Worm (Caenorhabditis elegans): Measurements from ENCODE around the gene rde-1.
A peak's percentile ranks its signal among the peaks of the same experiment; 100 is the strongest.

The rde-1 gene

DNA sequence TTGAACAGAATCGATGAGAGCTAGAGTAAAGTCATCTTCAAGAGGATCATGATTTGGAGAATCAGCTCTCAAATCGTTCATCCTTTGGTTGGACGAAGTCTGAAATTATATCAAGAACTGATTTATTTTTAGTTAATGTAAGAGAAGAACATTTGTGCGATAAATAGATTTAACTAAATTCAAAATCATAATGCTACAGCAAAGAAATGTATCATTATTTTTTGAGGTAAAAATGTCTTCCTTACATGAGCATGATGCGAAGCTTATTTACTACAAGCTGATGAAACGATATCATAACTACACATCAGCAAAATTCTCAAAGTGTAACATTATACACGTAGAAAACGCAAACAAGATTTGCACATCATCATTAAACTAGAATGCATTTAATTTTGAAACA lies 29.0 kb downstream of the rde-1 start, which contains the start of gene madf-4:
Gene madf-4, minus strand, starts transcription at position 101 of the 400 bp plus-strand sequence.
- no peak for TF ChIP-seq hlh-6 (tag; optimal IDR thresholded peaks at IDR 0.05)
- TF ChIP-seq sox-2 (GFP tag; IDR thresholded peaks at IDR 0.05) = no peak
- TF ChIP-seq lim-6 (tag; optimal IDR thresholded peaks at IDR 0.05) = no peak
- no peak for TF ChIP-seq pqm-1 (tag; optimal IDR thresholded peaks at IDR 0.05)
- TF ChIP-seq zip-5 (tag; optimal IDR thresholded peaks at IDR 0.05) = no peak
- TF ChIP-seq ceh-30 (tag; optimal IDR thresholded peaks at IDR 0.05) = no peak
- no peak for TF ChIP-seq pat-9 (tag; optimal IDR thresholded peaks at IDR 0.05)
- no peak for TF ChIP-seq ceh-9 (tag; optimal IDR thresholded peaks at IDR 0.05)
- no peak for TF ChIP-seq sdc-2 (tag; optimal IDR thresholded peaks at IDR 0.05)
- no peak for TF ChIP-seq ceh-18 (tag; optimal IDR thresholded peaks at IDR 0.05)
- TF ChIP-seq hlh-15 (tag; optimal IDR thresholded peaks at IDR 0.05) = no peak
- no peak for TF ChIP-seq pha-4 (tag; optimal IDR thresholded peaks at IDR 0.05)
- TF ChIP-seq unc-55 (GFP tag; optimal IDR thresholded peaks at IDR 0.05) = no peak
- no peak for TF ChIP-seq fax-1 (tag; optimal IDR thresholded peaks at IDR 0.05)
- TF ChIP-seq ceh-19 (GFP tag; optimal IDR thresholded peaks at IDR 0.05) = no peak

DNA sequence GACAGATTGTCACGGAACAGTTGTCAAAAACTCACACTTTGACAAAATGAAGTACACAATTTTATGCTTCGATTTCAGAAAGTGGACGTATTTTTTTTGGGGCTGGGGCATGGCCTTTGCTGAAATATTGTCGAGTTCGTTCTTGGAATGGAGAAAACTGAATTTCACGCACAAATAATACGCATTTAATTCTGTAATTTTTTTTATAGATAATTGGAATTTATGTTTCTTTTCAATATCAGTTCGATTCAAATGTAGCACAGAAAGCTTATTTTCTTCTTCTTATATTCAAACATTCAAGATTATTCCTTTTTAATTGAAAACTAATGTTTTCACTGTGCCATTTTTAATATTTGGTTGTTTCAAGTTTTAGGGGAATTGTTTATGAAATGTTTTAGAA lies 31.1 kb downstream of the rde-1 start, which contains the start of gene T07C12.10:
Gene T07C12.10, minus strand, starts transcription at position 101 of the 400 bp plus-strand sequence.
- TF ChIP-seq unc-55 (GFP tag; optimal IDR thresholded peaks at IDR 0.05) (no peak), mec-3 (tag; optimal IDR thresholded peaks at IDR 0.05; ENCODE audit: borderline replicate concordance) (no peak), tbx-7 (tag; optimal IDR thresholded peaks at IDR 0.05) (no peak), pax-1 (tag; optimal IDR thresholded peaks at IDR 0.05) (no peak), tbx-2 (tag; optimal IDR thresholded peaks at IDR 0.05) (no peak), lim-6 (tag; optimal IDR thresholded peaks at IDR 0.05) (no peak), hlh-13 (GFP tag; optimal IDR thresholded peaks at IDR 0.05) (no peak), K02D7.2 (tag; optimal IDR thresholded peaks at IDR 0.05) (no peak)

DNA sequence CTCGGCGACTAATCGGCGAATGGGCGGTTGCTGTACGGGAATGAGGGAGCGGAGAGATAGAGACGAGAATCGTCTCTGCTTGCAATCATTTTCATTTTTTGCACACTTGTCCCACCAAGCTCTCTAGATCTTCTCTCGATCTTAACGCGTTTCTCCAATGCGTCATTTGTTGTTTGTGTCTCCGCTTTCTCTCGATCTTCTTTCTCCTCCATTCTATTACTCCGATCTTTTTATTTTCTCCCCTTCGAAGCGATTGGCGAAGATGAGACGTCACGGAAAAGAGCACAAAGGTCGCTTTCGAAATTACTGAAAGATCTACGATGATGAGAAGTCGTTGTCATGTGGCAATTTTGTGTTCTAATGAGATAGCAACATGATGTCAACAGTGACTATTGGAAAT lies 32.8 kb downstream of the rde-1 start:
- TF ChIP-seq madf-2 (tag; optimal IDR thresholded peaks at IDR 0.05) (no peak), fax-1 (tag; optimal IDR thresholded peaks at IDR 0.05) (no peak), hlh-30 (tag; optimal IDR thresholded peaks at IDR 0.05; ENCODE audit: insufficient read depth) (no peak), sox-2 (GFP tag; IDR thresholded peaks at IDR 0.05) (no peak), ceh-22 (tag; optimal IDR thresholded peaks at IDR 0.05) (no peak), pag-3 (tag; optimal IDR thresholded peaks at IDR 0.05; ENCODE audit: borderline replicate concordance) (no peak), ceh-45 (GFP tag; IDR thresholded peaks at IDR 0.05) (no peak), ceh-24 (tag; optimal IDR thresholded peaks at IDR 0.05) (no peak), syd-9 (tag; optimal IDR thresholded peaks at IDR 0.05) (no peak), ttx-3 (tag; optimal IDR thresholded peaks at IDR 0.05) (no peak), ceh-6 (GFP tag; optimal IDR thresholded peaks at IDR 0.05) (no peak), pha-4 (tag; optimal IDR thresholded peaks at IDR 0.05) (no peak), hlh-13 (GFP tag; optimal IDR thresholded peaks at IDR 0.05) (no peak), lim-6 (tag; optimal IDR thresholded peaks at IDR 0.05) (no peak), tbx-2 (tag; optimal IDR thresholded peaks at IDR 0.05) (no peak), ceh-2 (tag; optimal IDR thresholded peaks at IDR 0.05) (no peak), unc-55 (GFP tag; optimal IDR thresholded peaks at IDR 0.05) (peak; percentile 87), rnt-1 (tag; optimal IDR thresholded peaks at IDR 0.05) (peak; percentile 71), ceh-48 (tag; optimal IDR thresholded peaks at IDR 0.05) (no peak), fkh-10 (GFP tag; optimal IDR thresholded peaks at IDR 0.05) (no peak), nfya-1 (tag; optimal IDR thresholded peaks at IDR 0.05) (peak; percentile 1), elt-2 (tag; optimal IDR thresholded peaks at IDR 0.05) (no peak), hlh-8 (tag; optimal IDR thresholded peaks at IDR 0.05) (no peak), pat-9 (tag; optimal IDR thresholded peaks at IDR 0.05) (no peak), sdc-2 (tag; optimal IDR thresholded peaks at IDR 0.05) (no peak), T23F11.4 (GFP tag; optimal IDR thresholded peaks at IDR 0.05) (no peak), ceh-9 (tag; optimal IDR thresholded peaks at IDR 0.05) (no peak), zip-5 (tag; optimal IDR thresholded peaks at IDR 0.05) (no peak), C38D4.7 (GFP tag; optimal IDR thresholded peaks at IDR 0.05) (no peak), mec-3 (tag; optimal IDR thresholded peaks at IDR 0.05; ENCODE audit: borderline replicate concordance) (no peak), ceh-18 (tag; optimal IDR thresholded peaks at IDR 0.05) (peak; percentile 84), elt-4 (tag; optimal IDR thresholded peaks at IDR 0.05) (no peak)
